Worm (Caenorhabditis elegans): ENCODE results near the gene his-42.

DNA sequence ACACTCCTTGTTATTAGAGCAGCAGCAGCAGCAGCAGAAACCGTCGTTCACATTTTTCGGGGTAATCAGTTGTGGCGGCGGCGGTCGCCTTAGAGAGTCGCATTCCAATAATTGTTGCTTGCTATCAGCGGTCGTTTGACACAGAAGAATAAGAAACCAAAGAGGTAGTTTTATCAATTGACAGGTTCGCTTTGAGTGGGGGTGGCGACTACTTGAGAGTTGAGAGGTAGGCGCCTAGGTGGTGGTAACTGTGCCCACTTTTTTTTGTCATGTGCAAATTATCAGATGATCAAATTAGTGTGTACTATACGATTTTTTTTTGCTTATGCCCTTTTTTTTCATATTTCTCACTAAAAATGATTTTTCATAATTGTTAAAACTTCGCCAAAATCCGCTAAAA is 14.5 kb downstream of the his-42 start:
- TF ChIP-seq unc-86 (tag; optimal IDR thresholded peaks at IDR 0.05) = no peak
- no peak for TF ChIP-seq pat-9 (tag; optimal IDR thresholded peaks at IDR 0.05)
- no peak for TF ChIP-seq dmd-4 (tag; optimal IDR thresholded peaks at IDR 0.05; ENCODE audit: borderline replicate concordance)
- no peak for TF ChIP-seq dve-1 (tag; optimal IDR thresholded peaks at IDR 0.05)
- no peak for TF ChIP-seq rnt-1 (tag; optimal IDR thresholded peaks at IDR 0.05)
- TF ChIP-seq nfya-1 (tag; optimal IDR thresholded peaks at IDR 0.05) = no peak
- TF ChIP-seq gmeb-2 (tag; optimal IDR thresholded peaks at IDR 0.05) = no peak
- no peak for TF ChIP-seq ref-2 (tag; optimal IDR thresholded peaks at IDR 0.05)
- TF ChIP-seq ahr-1 (tag; optimal IDR thresholded peaks at IDR 0.05) = no peak
- TF ChIP-seq pqm-1 (tag; optimal IDR thresholded peaks at IDR 0.05) = no peak
- no peak for TF ChIP-seq fkh-10 (GFP tag; optimal IDR thresholded peaks at IDR 0.05)
- no peak for TF ChIP-seq ama-1 (optimal IDR thresholded peaks at IDR 0.05)
- TF ChIP-seq unc-42 (tag; optimal IDR thresholded peaks at IDR 0.05) = no peak
- no peak for TF ChIP-seq odd-2 (tag; optimal IDR thresholded peaks at IDR 0.05)

Data from whole organism, late embryonic.